Worm (Caenorhabditis elegans) whole organism, L1 larva: ENCODE results near the gene col-69.

Experiments used
- F16B12.6 ChIP-seq: fragments of 150-350 bp; optimal IDR thresholded peaks from 2 replicates; lab custom pipeline; 2014; ENCODE audit warnings: missing biosample characterization, missing genetic modification characterization
- aly-2 ChIP-seq: fragments of 150-350 bp; optimal IDR thresholded peaks from 2 replicates; lab custom pipeline; 2014; ENCODE audit warnings: missing biosample characterization, missing genetic modification characterization
- ceh-88 ChIP-seq: fragments of 200-800 bp; sonication (Bioruptor generic); IDR thresholded peaks from 2 replicates; pipeline ENCODE4 v1.3.6; 2022; ENCODE audit warnings: missing genetic modification characterization, missing compliant biosample characterization
- elt-2 ChIP-seq: sonication (generic microtip); optimal IDR thresholded peaks from 2 replicates; lab custom pipeline; 2016; ENCODE audit warnings: missing genetic modification characterization, mild to moderate bottlenecking, inconsistent platforms, missing compliant biosample characterization, missing genetic modification reagents
- fkh-10 ChIP-seq: sonication (generic microtip); optimal IDR thresholded peaks from 2 replicates; lab custom pipeline; 2017; ENCODE audit warnings: missing biosample characterization, missing genetic modification reagents, missing genetic modification characterization
- fos-1 ChIP-seq: fragments of 150-350 bp; optimal IDR thresholded peaks from 2 replicates; lab custom pipeline; 2014; ENCODE audit warnings: missing biosample characterization, missing genetic modification characterization
- lir-3 ChIP-seq: sonication (generic microtip); optimal IDR thresholded peaks from 2 replicates; lab custom pipeline; 2016; ENCODE audit warnings: mild to moderate bottlenecking, missing genetic modification characterization, moderate library complexity, missing compliant biosample characterization; ENCODE audit not compliant: poor library complexity
- nhr-28 ChIP-seq: fragments of 150-350 bp; optimal IDR thresholded peaks from 2 replicates; lab custom pipeline; 2014; ENCODE audit warnings: missing biosample characterization, missing genetic modification characterization
- skn-1 ChIP-seq: fragments of 150-350 bp; optimal IDR thresholded peaks from 2 replicates; lab custom pipeline; 2014; ENCODE audit warnings: missing biosample characterization, missing genetic modification characterization
- snpc-4 ChIP-seq: fragments of 150-350 bp; optimal IDR thresholded peaks from 2 replicates; lab custom pipeline; 2014; ENCODE audit warnings: missing biosample characterization, missing genetic modification characterization
- tbx-2 ChIP-seq: sonication (generic microtip); optimal IDR thresholded peaks from 2 replicates; lab custom pipeline; 2016; ENCODE audit warnings: missing genetic modification characterization, missing compliant biosample characterization
- unc-98 ChIP-seq: fragments of 200-800 bp; sonication (Bioruptor generic); IDR thresholded peaks from 2 replicates; pipeline ENCODE4 v1.3.6; 2022; ENCODE audit warnings: missing genetic modification characterization, missing compliant biosample characterization
- xbp-1 ChIP-seq: sonication (generic microtip); optimal IDR thresholded peaks from 2 replicates; lab custom pipeline; 2016; ENCODE audit warnings: missing genetic modification characterization, missing compliant biosample characterization
- zip-4 ChIP-seq: fragments of 200-800 bp; sonication (Bioruptor generic); optimal IDR thresholded peaks from 2 replicates; lab custom pipeline; 2018; ENCODE audit warnings: mild to moderate bottlenecking, missing genetic modification characterization, moderate library complexity, missing compliant biosample characterization

DNA sequence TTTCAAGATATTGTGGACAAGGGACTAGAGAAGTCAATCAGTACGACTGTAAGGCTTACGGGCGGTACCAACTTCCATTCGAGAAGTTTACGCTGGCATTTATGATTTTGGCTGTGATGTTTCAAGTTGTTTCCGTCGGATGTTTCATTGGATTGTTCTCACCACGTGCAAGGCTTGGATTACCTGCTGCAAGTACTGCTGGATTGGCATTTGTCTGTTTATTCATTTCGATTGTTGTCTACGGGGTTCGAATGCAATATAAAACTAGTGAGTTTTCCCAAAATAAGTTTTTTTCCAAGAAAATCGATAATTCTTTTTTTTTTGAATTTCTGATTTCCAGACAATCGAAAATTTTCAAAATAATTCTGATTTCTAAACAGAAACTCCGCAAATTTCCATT is 35.2 kb upstream of the col-69 start:
- TF ChIP-seq zip-4 (GFP tag; lab: Kevin White, UChicago) = no peak
- no peak for TF ChIP-seq F16B12.6 (tag; lab: Kevin White, UChicago)
- TF ChIP-seq aly-2 (tag; lab: Kevin White, UChicago) = no peak
- TF ChIP-seq tbx-2 (tag; lab: Kevin White, UChicago) = no peak
- no peak for TF ChIP-seq xbp-1
- no peak for TF ChIP-seq snpc-4
- TF ChIP-seq skn-1 (tag; lab: Kevin White, UChicago) = no peak
- no peak for TF ChIP-seq lir-3
- TF ChIP-seq unc-98 (GFP tag; lab: Robert Waterston, UW) = no peak
- TF ChIP-seq ceh-88 = no peak
- TF ChIP-seq elt-2 (tag; lab: Kevin White, UChicago) = no peak
- TF ChIP-seq fos-1 (tag; lab: Kevin White, UChicago) = no peak
- no peak for TF ChIP-seq nhr-28 (tag; lab: Kevin White, UChicago)
- TF ChIP-seq fkh-10 (GFP tag; lab: Kevin White, UChicago) = no peak
